Worm (Caenorhabditis elegans) whole organism, early embryonic: ENCODE results near the gene iglr-1.
A peak's percentile ranks its signal among the peaks of the same experiment; 100 is the strongest.
"Not testable (repeated sequence)": the region's sequence is repeated elsewhere in the genome, so short reads cannot be mapped to it uniquely, and the experiment has no call there.

ENCODE experiments used
- B0310.2 ChIP-seq: sonication (generic microtip); optimal IDR thresholded peaks from 2 replicates; lab custom pipeline; 2016; ENCODE audit warnings: mild to moderate bottlenecking, missing genetic modification characterization, missing compliant biosample characterization
- F13C5.2 ChIP-seq: sonication (generic microtip); optimal IDR thresholded peaks from 2 replicates; lab custom pipeline; 2017; ENCODE audit warnings: mild to moderate bottlenecking, missing genetic modification characterization, inconsistent platforms, missing compliant biosample characterization
- aly-1 ChIP-seq: sonication (generic microtip); optimal IDR thresholded peaks from 2 replicates; lab custom pipeline; 2016; ENCODE audit warnings: missing genetic modification characterization, missing compliant biosample characterization
- ama-1 ChIP-seq: fragments of 150-350 bp; optimal IDR thresholded peaks from 2 replicates; lab custom pipeline; 2014
- ceh-13 ChIP-seq: fragments of 200-800 bp; sonication (Bioruptor generic); optimal IDR thresholded peaks from 2 replicates; lab custom pipeline; 2018; ENCODE audit warnings: mild to moderate bottlenecking, missing genetic modification characterization, missing compliant biosample characterization
- ceh-36 ChIP-seq: sonication (generic microtip); optimal IDR thresholded peaks from 2 replicates; lab custom pipeline; 2016; ENCODE audit warnings: missing genetic modification characterization, inconsistent platforms, missing compliant biosample characterization
- ets-7 ChIP-seq: sonication (generic microtip); optimal IDR thresholded peaks from 2 replicates; lab custom pipeline; 2016; ENCODE audit warnings: missing genotype, missing genetic modification characterization, missing compliant biosample characterization
- flt-1 ChIP-seq: fragments of 200-800 bp; sonication (Bioruptor generic); IDR thresholded peaks from 2 replicates; pipeline ENCODE4 v1.3.6; 2022; ENCODE audit warnings: missing genetic modification characterization, missing compliant biosample characterization
- hmbx-1 ChIP-seq: sonication (generic microtip); optimal IDR thresholded peaks from 2 replicates; lab custom pipeline; 2016; ENCODE audit warnings: mild to moderate bottlenecking, missing genetic modification characterization, missing compliant biosample characterization
- hmg-4 ChIP-seq: fragments of 200-800 bp; sonication (Bioruptor generic); optimal IDR thresholded peaks from 2 replicates; lab custom pipeline; 2018; ENCODE audit warnings: mild to moderate bottlenecking, missing genetic modification characterization, missing compliant biosample characterization
- hnd-1 ChIP-seq: sonication (generic microtip); optimal IDR thresholded peaks from 2 replicates; lab custom pipeline; 2016; ENCODE audit warnings: missing genetic modification characterization, missing compliant biosample characterization
- pes-1 ChIP-seq: fragments of 200-800 bp; sonication (Bioruptor generic); IDR thresholded peaks from 2 replicates; pipeline ENCODE4 v1.3.6; 2022; ENCODE audit warnings: missing genetic modification reagents, missing genetic modification characterization, missing compliant biosample characterization
- scrt-1 ChIP-seq: fragments of 200-800 bp; sonication (Bioruptor generic); IDR thresholded peaks from 2 replicates; pipeline ENCODE4 v1.3.6; 2022; ENCODE audit warnings: missing genetic modification characterization, missing compliant biosample characterization
- sea-1 ChIP-seq: fragments of 200-800 bp; sonication (Bioruptor generic); conservative IDR thresholded peaks from 2 replicates; pipeline ENCODE4 v1.3.6; 2022; ENCODE audit warnings: missing genetic modification characterization, missing compliant biosample characterization
- tbx-11 ChIP-seq: fragments of 200-800 bp; sonication (Bioruptor generic); IDR thresholded peaks from 2 replicates; pipeline ENCODE4 v1.3.6; 2022; ENCODE audit warnings: missing genetic modification characterization, missing compliant biosample characterization
- tbx-37 ChIP-seq: fragments of 200-800 bp; sonication (Bioruptor generic); conservative IDR thresholded peaks from 2 replicates; pipeline ENCODE4 v1.3.6; 2022; ENCODE audit warnings: missing genetic modification reagents, missing genetic modification characterization, missing compliant biosample characterization
- tra-4 ChIP-seq: sonication (generic microtip); optimal IDR thresholded peaks from 2 replicates; lab custom pipeline; 2017; ENCODE audit warnings: missing genetic modification characterization, missing compliant biosample characterization

Gene iglr-1

ce11 chrX:14966515-14966914 is 24.7 kb downstream of the iglr-1 start, which contains the start of gene F20D1.22:
F20D1.22 (plus strand) TSS chrX:14966815.
- TF ChIP-seq B0310.2 (tag; lab: Kevin White, UChicago); scrt-1 (GFP tag; lab: Robert Waterston, UW); F13C5.2 (tag; lab: Kevin White, UChicago): not testable (repeated sequence)

ce11 chrX:14965761-14966160 is 25.4 kb downstream of the iglr-1 start, which contains the start of gene F45B8.5:
F45B8.5 (plus strand) TSS chrX:14966061.
- TF ChIP-seq ets-7 (tag; lab: Kevin White, UChicago) (no peak), B0310.2 (tag; lab: Kevin White, UChicago) (no peak), tbx-37 (GFP tag; lab: Robert Waterston, UW) (no peak), flt-1 (GFP tag; lab: Robert Waterston, UW) (no peak), hnd-1 (tag; lab: Kevin White, UChicago) (no peak), pes-1 (no peak), tbx-11 (GFP tag; lab: Robert Waterston, UW) (no peak), aly-1 (tag; lab: Kevin White, UChicago) (no peak), hmg-4 (GFP tag; lab: Kevin White, UChicago) (no peak), ama-1 (lab: Kevin White, UChicago) (no peak), tra-4 (tag; lab: Kevin White, UChicago) (no peak), sea-1 (GFP tag; lab: Robert Waterston, UW) (no peak), ceh-13 (GFP tag; lab: Kevin White, UChicago) (no peak), F13C5.2 (tag; lab: Kevin White, UChicago) (no peak), ceh-36 (no peak), hmbx-1 (no peak), scrt-1 (GFP tag; lab: Robert Waterston, UW) (no peak)

ce11 chrX:14964253-14964652 is 26.9 kb downstream of the iglr-1 start, which contains the start of gene rgs-11:
rgs-11 (plus strand) TSS chrX:14964553.
- no peak for TF ChIP-seq tra-4 (tag; lab: Kevin White, UChicago)
- TF ChIP-seq aly-1 (tag; lab: Kevin White, UChicago) = no peak
- no peak for TF ChIP-seq B0310.2 (tag; lab: Kevin White, UChicago)
- no peak for TF ChIP-seq sea-1 (GFP tag; lab: Robert Waterston, UW)
- no peak for TF ChIP-seq ceh-36
- TF ChIP-seq ama-1 (lab: Kevin White, UChicago) = no peak
- no peak for TF ChIP-seq hmbx-1
- no peak for TF ChIP-seq hmg-4 (GFP tag; lab: Kevin White, UChicago)
- no peak for TF ChIP-seq F13C5.2 (tag; lab: Kevin White, UChicago)
- no peak for TF ChIP-seq tbx-37 (GFP tag; lab: Robert Waterston, UW)

- TF ChIP-seq B0310.2 (tag; lab: Kevin White, UChicago) (no peak), ets-7 (tag; lab: Kevin White, UChicago) (no peak), pes-1 (no peak), scrt-1 (GFP tag; lab: Robert Waterston, UW) (no peak), tbx-37 (GFP tag; lab: Robert Waterston, UW) (no peak), ceh-36 (no peak)
These were observed 28.7 kb downstream of the iglr-1 start, which contains the start of gene rgs-10 for ce11 chrX:14962456-14962855. rgs-10 (plus strand) TSS chrX:14962756.

ce11 chrX:14961471-14961870 is 29.7 kb downstream of the iglr-1 start, which contains the start of gene idpp-3:
idpp-3 (minus strand) TSS chrX:14961571.
- no peak for TF ChIP-seq tbx-37 (GFP tag; lab: Robert Waterston, UW)
- TF ChIP-seq hnd-1 (tag; lab: Kevin White, UChicago) = no peak
- no peak for TF ChIP-seq ceh-13 (GFP tag; lab: Kevin White, UChicago)
- TF ChIP-seq ama-1 (lab: Kevin White, UChicago) = no peak
- no peak for TF ChIP-seq sea-1 (GFP tag; lab: Robert Waterston, UW)
- no peak for TF ChIP-seq pes-1
- TF ChIP-seq scrt-1 (GFP tag; lab: Robert Waterston, UW) = no peak
- no peak for TF ChIP-seq flt-1 (GFP tag; lab: Robert Waterston, UW)
- TF ChIP-seq ets-7 (tag; lab: Kevin White, UChicago) = no peak
- TF ChIP-seq hmg-4 (GFP tag; lab: Kevin White, UChicago) = no peak
- TF ChIP-seq tbx-11 (GFP tag; lab: Robert Waterston, UW) = no peak
- no peak for TF ChIP-seq B0310.2 (tag; lab: Kevin White, UChicago)
- no peak for TF ChIP-seq F13C5.2 (tag; lab: Kevin White, UChicago)
- TF ChIP-seq tra-4 (tag; lab: Kevin White, UChicago) = no peak
- TF ChIP-seq aly-1 (tag; lab: Kevin White, UChicago) = no peak
- TF ChIP-seq ceh-36 = no peak
- TF ChIP-seq hmbx-1 = no peak

ce11 chrX:14960841-14961240 is 30.3 kb downstream of the iglr-1 start:
- TF ChIP-seq scrt-1 (GFP tag; lab: Robert Waterston, UW) (peak; percentile 24; the same call in 1 of the 2 replicates), flt-1 (GFP tag; lab: Robert Waterston, UW) (no peak)

ce11 chrX:14959393-14960073 is 31.6 kb downstream of the iglr-1 start:
- TF ChIP-seq hmbx-1 (no peak), ceh-36 (no peak), aly-1 (tag; lab: Kevin White, UChicago) (no peak), tra-4 (tag; lab: Kevin White, UChicago) (no peak), tbx-37 (GFP tag; lab: Robert Waterston, UW) (no peak), ceh-13 (GFP tag; lab: Kevin White, UChicago) (no peak), sea-1 (GFP tag; lab: Robert Waterston, UW) (no peak)
